Worm (Caenorhabditis elegans): Measurements from ENCODE around the gene F55B12.2.

DNA sequence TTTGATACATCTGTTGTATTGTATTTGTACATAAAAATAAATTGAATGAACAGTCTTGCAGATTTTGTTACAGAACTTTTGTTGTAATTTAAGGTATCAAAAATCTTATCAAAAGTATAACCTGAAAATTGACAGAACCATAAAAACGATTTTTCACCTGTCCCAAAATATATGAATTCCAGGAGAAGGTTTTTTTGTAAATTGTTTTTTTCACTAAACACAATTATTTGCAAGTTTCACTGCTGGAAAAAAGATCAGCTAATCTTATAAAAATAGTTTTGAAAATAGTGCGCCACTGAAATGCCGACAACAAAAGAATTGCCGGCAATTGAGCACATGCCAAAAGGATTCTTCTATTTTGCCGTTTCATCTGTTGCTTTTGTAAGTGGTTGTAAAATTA, 26.4 kb upstream of the F55B12.2 start, which contains the start of gene srx-130:
- no peak for TF ChIP-seq nhr-76 (tag; optimal IDR thresholded peaks at IDR 0.05)
- TF ChIP-seq ZK546.5 (tag; optimal IDR thresholded peaks at IDR 0.05), result no peak
- no peak for TF ChIP-seq fos-1 (tag; optimal IDR thresholded peaks at IDR 0.05)
- no peak for TF ChIP-seq snpc-4 (tag; optimal IDR thresholded peaks at IDR 0.05)
- no peak for TF ChIP-seq pha-4 (tag; optimal IDR thresholded peaks at IDR 0.05)
- no peak for TF ChIP-seq aly-2 (tag; optimal IDR thresholded peaks at IDR 0.05)
- no peak for TF ChIP-seq elt-2 (tag; optimal IDR thresholded peaks at IDR 0.05)
